Fruit fly (Drosophila melanogaster) whole organism, embryonic: Measurements from ENCODE around the gene scpr-A.

Experiments
- CG10321 ChIP-seq: fragments of 200-800 bp; sonication (Bioruptor generic); IDR thresholded peaks from 2 replicates; pipeline ENCODE4 v1.3.6; 2022; ENCODE audit warnings: missing biosample characterization, missing genetic modification characterization
- CG10979 ChIP-seq: fragments of 200-800 bp; sonication (Bioruptor generic); optimal IDR thresholded peaks from 2 replicates; lab custom pipeline; 2018; ENCODE audit warnings: missing biosample characterization, mild to moderate bottlenecking, missing genetic modification characterization, moderate library complexity
- CG1233 ChIP-seq: fragments of 200-800 bp; sonication (Bioruptor generic); optimal IDR thresholded peaks from 4 replicates; lab custom pipeline; 2018; ENCODE audit warnings: missing biosample characterization, mild to moderate bottlenecking, missing genetic modification characterization
- CG14710 ChIP-seq: fragments of 200-800 bp; sonication (Bioruptor generic); optimal IDR thresholded peaks from 3 replicates; lab custom pipeline; 2019; ENCODE audit warnings: missing biosample characterization, mild to moderate bottlenecking, missing genetic modification characterization, moderate library complexity
- CG1647 ChIP-seq: fragments of 200-800 bp; sonication (Bioruptor generic); optimal IDR thresholded peaks from 3 replicates; lab custom pipeline; 2016; ENCODE audit warnings: missing biosample characterization, missing genetic modification characterization
- CG17359 ChIP-seq: fragments of 200-800 bp; sonication (Bioruptor generic); optimal IDR thresholded peaks from 3 replicates; lab custom pipeline; 2018; ENCODE audit warnings: missing biosample characterization, mild to moderate bottlenecking, missing genetic modification characterization, moderate library complexity
- CG18262 ChIP-seq: fragments of 200-800 bp; optimal IDR thresholded peaks from 3 replicates; lab custom pipeline; 2019; ENCODE audit warnings: missing biosample characterization, mild to moderate bottlenecking, missing genetic modification characterization, moderate library complexity
- CG18599 ChIP-seq: fragments of 200-800 bp; sonication (Bioruptor generic); optimal IDR thresholded peaks from 3 replicates; lab custom pipeline; 2017; ENCODE audit warnings: missing biosample characterization, missing genetic modification characterization, mild to moderate bottlenecking, moderate library complexity, missing genetic modification reagents
- CG2712 ChIP-seq: fragments of 200-800 bp; optimal IDR thresholded peaks from 3 replicates; lab custom pipeline; 2019; ENCODE audit warnings: missing biosample characterization, mild to moderate bottlenecking, missing genetic modification characterization, moderate library complexity
- CG31441 ChIP-seq: fragments of 200-800 bp; sonication (Bioruptor generic); IDR thresholded peaks from 2 replicates; pipeline ENCODE4 v1.3.6; 2022; ENCODE audit warnings: missing biosample characterization, missing genetic modification characterization
- CG4820 ChIP-seq: fragments of 200-800 bp; sonication (Bioruptor generic); optimal IDR thresholded peaks from 3 replicates; lab custom pipeline; 2016; ENCODE audit warnings: missing biosample characterization, missing genetic modification characterization
- CG5180 ChIP-seq: fragments of 200-800 bp; sonication (Bioruptor generic); optimal IDR thresholded peaks from 3 replicates; lab custom pipeline; 2017; ENCODE audit warnings: missing biosample characterization, missing genetic modification characterization, mild to moderate bottlenecking, moderate library complexity, missing genetic modification reagents
- CG5953 ChIP-seq: fragments of 200-800 bp; sonication (Bioruptor generic); IDR thresholded peaks from 2 replicates; pipeline ENCODE4 v1.3.6; 2022; ENCODE audit warnings: missing biosample characterization, missing genetic modification characterization
- CG6683 ChIP-seq: fragments of 200-800 bp; sonication (Bioruptor generic); optimal IDR thresholded peaks from 2 replicates; lab custom pipeline; 2017; ENCODE audit warnings: missing biosample characterization, mild to moderate bottlenecking, missing genetic modification characterization, missing genetic modification reagents
- CG6689 ChIP-seq: fragments of 200-800 bp; sonication (Bioruptor generic); IDR thresholded peaks from 2 replicates; pipeline ENCODE4 v1.3.6; 2022; ENCODE audit warnings: missing biosample characterization, missing genetic modification characterization
- CG6765 ChIP-seq: fragments of 200-800 bp; sonication (Bioruptor generic); optimal IDR thresholded peaks from 3 replicates; lab custom pipeline; 2017; ENCODE audit warnings: missing biosample characterization, mild to moderate bottlenecking, missing genetic modification characterization
- CG7839 ChIP-seq: fragments of 200-800 bp; sonication (Bioruptor generic); optimal IDR thresholded peaks from 3 replicates; lab custom pipeline; 2018; ENCODE audit warnings: missing biosample characterization, mild to moderate bottlenecking, missing genetic modification characterization, moderate library complexity
- CG7987 ChIP-seq: fragments of 200-800 bp; sonication (Bioruptor generic); optimal IDR thresholded peaks from 2 replicates; lab custom pipeline; 2018; ENCODE audit warnings: missing biosample characterization, mild to moderate bottlenecking, missing genetic modification characterization, moderate library complexity
- CG8290 ChIP-seq, 3 experiments: fragments of 200-800 bp; sonication (Bioruptor generic); optimal IDR thresholded peaks; 2 replicates each; lab custom pipeline; 2016 to 2019; ENCODE audit warnings: missing biosample characterization in 3 of 3, missing genetic modification characterization in 3 of 3, mild to moderate bottlenecking in 2 of 3, moderate library complexity in 1 of 3
- CTCF ChIP-seq: fragments of 200-800 bp; sonication (Bioruptor generic); optimal IDR thresholded peaks from 2 replicates; lab custom pipeline; 2017; ENCODE audit warnings: missing biosample characterization, mild to moderate bottlenecking, missing genetic modification characterization, moderate library complexity
- Dek ChIP-seq: fragments of 200-800 bp; sonication (Bioruptor generic); optimal IDR thresholded peaks from 3 replicates; lab custom pipeline; 2019; ENCODE audit warnings: missing biosample characterization, mild to moderate bottlenecking, missing genetic modification characterization, moderate library complexity
- Doc3 ChIP-seq: fragments of 200-800 bp; sonication (Bioruptor generic); IDR thresholded peaks from 3 replicates; pipeline ENCODE4 v1.3.6; 2022; ENCODE audit warnings: missing biosample characterization, missing genetic modification characterization; ENCODE audit not compliant: partially characterized antibody
- Ets65A ChIP-seq: fragments of 200-800 bp; sonication (Bioruptor generic); peaks from one replicate; lab custom pipeline; 2016; ENCODE audit warnings: missing biosample characterization, missing genetic modification characterization
- Fer1 ChIP-seq: fragments of 200-800 bp; sonication (Bioruptor generic); optimal IDR thresholded peaks from 2 replicates; lab custom pipeline; 2017; ENCODE audit warnings: missing biosample characterization, mild to moderate bottlenecking, missing genetic modification characterization
- H15 ChIP-seq: fragments of 200-800 bp; sonication (Bioruptor generic); IDR thresholded peaks from 3 replicates; pipeline ENCODE4 v1.3.6; 2022; ENCODE audit warnings: missing biosample characterization, missing genetic modification characterization
- Hmr ChIP-seq: fragments of 200-800 bp; sonication (Bioruptor generic); optimal IDR thresholded peaks from 3 replicates; lab custom pipeline; 2017; ENCODE audit warnings: mild to moderate bottlenecking, missing biosample characterization, missing genetic modification reagents, missing genetic modification characterization
- MBD-R2 ChIP-seq: fragments of 200-800 bp; sonication (Bioruptor generic); IDR thresholded peaks from 2 replicates; pipeline ENCODE4 v1.3.6; 2022; ENCODE audit warnings: missing biosample characterization, missing genetic modification characterization
- MESR4 ChIP-seq: fragments of 200-800 bp; sonication (Bioruptor generic); optimal IDR thresholded peaks from 2 replicates; lab custom pipeline; 2018; ENCODE audit warnings: missing biosample characterization, mild to moderate bottlenecking, missing genetic modification characterization, moderate library complexity
- Side ChIP-seq: fragments of 200-800 bp; sonication (Bioruptor generic); optimal IDR thresholded peaks from 2 replicates; lab custom pipeline; 2016; ENCODE audit warnings: missing biosample characterization, missing genetic modification characterization
- Ssrp ChIP-seq: fragments of 200-800 bp; sonication (Bioruptor generic); optimal IDR thresholded peaks from 2 replicates; lab custom pipeline; 2018; ENCODE audit warnings: missing biosample characterization, mild to moderate bottlenecking, missing genetic modification characterization, moderate library complexity
- Taf1 ChIP-seq: fragments of 200-800 bp; sonication (Bioruptor generic); IDR thresholded peaks from 2 replicates; pipeline ENCODE4 v1.3.6; 2022; ENCODE audit warnings: missing biosample characterization, missing genetic modification characterization
- aop ChIP-seq: fragments of 200-800 bp; sonication (Bioruptor generic); IDR thresholded peaks from 2 replicates; pipeline ENCODE4 v1.3.6; 2022; ENCODE audit warnings: missing biosample characterization, missing genetic modification characterization
- bcd ChIP-seq: fragments of 200-800 bp; sonication (Bioruptor generic); optimal IDR thresholded peaks from 2 replicates; lab custom pipeline; 2017; ENCODE audit warnings: missing biosample characterization, mild to moderate bottlenecking, missing genetic modification characterization
- bigmax ChIP-seq: fragments of 200-800 bp; sonication (Bioruptor generic); optimal IDR thresholded peaks from 2 replicates; lab custom pipeline; 2018; ENCODE audit warnings: missing biosample characterization, mild to moderate bottlenecking, missing genetic modification characterization
- chinmo ChIP-seq: fragments of 200-800 bp; sonication (Bioruptor generic); IDR thresholded peaks from 4 replicates; pipeline ENCODE4 v1.3.6; 2022; ENCODE audit warnings: missing biosample characterization, missing genetic modification characterization; ENCODE audit not compliant: partially characterized antibody
- cwo ChIP-seq: fragments of 200-800 bp; sonication (Bioruptor generic); optimal IDR thresholded peaks from 3 replicates; lab custom pipeline; 2017; ENCODE audit warnings: missing biosample characterization, missing genetic modification characterization, mild to moderate bottlenecking, moderate library complexity, missing genetic modification reagents
- danr ChIP-seq: fragments of 200-800 bp; sonication (Bioruptor generic); IDR thresholded peaks from 2 replicates; pipeline ENCODE4 v1.3.6; 2022; ENCODE audit warnings: missing biosample characterization, missing genetic modification characterization
- dpn ChIP-seq, 2 experiments: fragments of 200-800 bp; sonication (Bioruptor generic); optimal IDR thresholded peaks; 3 replicates each; lab custom pipeline; 2016; ENCODE audit warnings: missing biosample characterization in 2 of 2, missing genetic modification characterization in 2 of 2
- ems ChIP-seq: fragments of 200-800 bp; sonication (Bioruptor generic); optimal IDR thresholded peaks from 3 replicates; lab custom pipeline; 2016; ENCODE audit warnings: missing biosample characterization, missing genetic modification characterization
- ind ChIP-seq: fragments of 200-800 bp; sonication (Bioruptor generic); optimal IDR thresholded peaks from 3 replicates; lab custom pipeline; 2016; ENCODE audit warnings: missing biosample characterization, missing genetic modification characterization
- klu ChIP-seq: fragments of 200-800 bp; sonication (Bioruptor generic); IDR thresholded peaks from 2 replicates; pipeline ENCODE4 v1.3.6; 2022; ENCODE audit warnings: missing biosample characterization, missing genetic modification characterization
- lab ChIP-seq: fragments of 200-800 bp; sonication (Bioruptor generic); optimal IDR thresholded peaks from 3 replicates; lab custom pipeline; 2017; ENCODE audit warnings: missing biosample characterization, missing genetic modification characterization, mild to moderate bottlenecking, moderate library complexity, missing genetic modification reagents
- mirr ChIP-seq: fragments of 200-800 bp; sonication (Bioruptor generic); optimal IDR thresholded peaks from 3 replicates; lab custom pipeline; 2018; ENCODE audit warnings: missing biosample characterization, mild to moderate bottlenecking, missing genetic modification characterization
- run ChIP-seq: fragments of 200-800 bp; sonication (Bioruptor generic); optimal IDR thresholded peaks from 3 replicates; lab custom pipeline; 2018; ENCODE audit warnings: missing biosample characterization, mild to moderate bottlenecking, missing genetic modification characterization
- sens ChIP-seq: fragments of 200-800 bp; sonication (Bioruptor generic); peaks from one replicate; lab custom pipeline; 2016; ENCODE audit warnings: missing biosample characterization, missing genetic modification characterization
- slbo ChIP-seq: fragments of 200-800 bp; sonication (Bioruptor generic); IDR thresholded peaks from 2 replicates; pipeline ENCODE4 v1.3.6; 2022; ENCODE audit warnings: missing biosample characterization, missing genetic modification characterization
- tll ChIP-seq, 2 experiments: fragments of 200-800 bp in 1 of 2; fragments of >200 bp in 1 of 2; sonication (Bioruptor generic) in 1 of 2; optimal IDR thresholded peaks; 2 replicates each; lab custom pipeline; 2017 to 2019; ENCODE audit warnings: missing biosample characterization in 2 of 2, missing genetic modification characterization in 2 of 2, mild to moderate bottlenecking in 1 of 2, moderate library complexity in 1 of 2
- usp ChIP-seq: fragments of >200 bp; optimal IDR thresholded peaks from 2 replicates; lab custom pipeline; 2017; ENCODE audit warnings: missing biosample characterization, missing genetic modification characterization
- zen ChIP-seq: fragments of 200-800 bp; sonication (Bioruptor generic); optimal IDR thresholded peaks from 3 replicates; lab custom pipeline; 2018; ENCODE audit warnings: missing biosample characterization, mild to moderate bottlenecking, missing genetic modification characterization, moderate library complexity

Gene scpr-A

DNA sequence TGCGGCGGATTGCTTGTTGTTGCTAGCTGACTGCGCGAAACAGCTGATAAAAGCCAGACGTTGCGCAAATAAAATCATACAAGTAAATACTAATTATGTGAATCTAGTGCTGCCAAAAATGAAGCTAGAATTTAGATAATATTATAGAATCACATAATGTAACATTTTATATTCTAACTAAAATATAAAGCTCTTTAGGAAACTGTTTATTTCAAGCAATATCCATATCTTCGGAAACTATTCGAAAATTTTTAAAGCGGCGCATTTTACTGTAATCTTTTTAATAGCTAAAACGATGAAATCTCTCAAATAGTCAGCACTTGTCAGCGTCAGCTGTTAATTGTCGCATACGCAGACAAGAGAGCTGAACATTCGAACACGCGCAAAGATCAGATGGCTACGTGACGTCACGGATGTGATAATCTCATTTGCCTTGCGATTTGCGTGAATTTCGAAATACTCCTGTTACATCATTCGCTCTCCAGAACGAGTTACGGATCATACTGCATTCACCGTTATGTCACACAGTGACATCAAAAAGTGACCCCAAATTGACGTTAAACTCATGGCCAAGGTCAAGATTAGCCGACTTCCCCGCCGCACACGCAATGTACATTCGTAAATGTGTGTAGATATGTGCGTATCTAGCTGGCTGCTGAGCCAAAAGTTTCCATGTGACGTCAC lies 2.2 kb downstream of the scpr-A start (continued):
- no peak for TF ChIP-seq klu (GFP tag; lab: Robert Waterston, UW)
- peak; percentile 33 for TF ChIP-seq CG14710 (tag; lab: Kevin White, UChicago)
- peak; percentile 77 for TF ChIP-seq lab (GFP tag; lab: Kevin White, UChicago)
- peak; percentile 6 for TF ChIP-seq zen (tag; lab: Kevin White, UChicago)
- TF ChIP-seq Side, result peak; percentile 13
- TF ChIP-seq MBD-R2, result no peak; the same call in 1 of the 2 replicates
- peak; percentile 76 for TF ChIP-seq CG31441
- TF ChIP-seq slbo (GFP tag; lab: Robert Waterston, UW), result 0 out of 2 replicates have a peak, but pooled peaks have one; percentile 5
- TF ChIP-seq CG6689 (GFP tag; lab: Robert Waterston, UW), result peak; percentile 44; the same call in 1 of the 2 replicates
- TF ChIP-seq CG18262 (tag; lab: Kevin White, UChicago), result peak; percentile 56
- peak; percentile 49 for TF ChIP-seq CG1233 (GFP tag; lab: Kevin White, UChicago)
- peak; percentile 36 for TF ChIP-seq Dek (tag; lab: Kevin White, UChicago)
- no peak for TF ChIP-seq Taf1
- peak; percentile 49 for TF ChIP-seq CG10979 (tag; lab: Kevin White, UChicago)
- TF ChIP-seq CG2712 (tag; lab: Kevin White, UChicago), result peak; percentile 63
- TF ChIP-seq Doc3 (GFP tag; lab: Robert Waterston, UW), result 0 out of 3 replicates have a peak, but pooled peaks have one; percentile 17
- peak; percentile 11 for TF ChIP-seq CG8290 (GFP tag; optimal IDR thresholded peaks at IDR 0.05; lab: Kevin White, UChicago)
- TF ChIP-seq CG8290 (tag; optimal IDR thresholded peaks at IDR 0.05; lab: Kevin White, UChicago), result peak in 1 of 2 experiments; percentile 13
- TF ChIP-seq Ets65A (GFP tag; lab: Kevin White, UChicago), result peak; percentile 71
- TF ChIP-seq usp (GFP tag; lab: Kevin White, UChicago), result no peak
- peak; percentile 29 for TF ChIP-seq CG5180
- peak; percentile 30 for TF ChIP-seq CG6683
- TF ChIP-seq tll (GFP tag; optimal IDR thresholded peaks at IDR 0.05; lab: Kevin White, UChicago), result no peak
- peak; percentile 47 for TF ChIP-seq mirr (GFP tag; lab: Kevin White, UChicago)
- TF ChIP-seq run (tag; lab: Kevin White, UChicago), result no peak
- no peak for TF ChIP-seq Ssrp (tag; lab: Kevin White, UChicago)
- TF ChIP-seq cwo (GFP tag; lab: Kevin White, UChicago), result peak; percentile 55
- TF ChIP-seq CG10321 (GFP tag; lab: Robert Waterston, UW), result no peak
- peak; percentile 61 for TF ChIP-seq CG7839 (tag; lab: Kevin White, UChicago)
- TF ChIP-seq dpn (GFP tag; optimal IDR thresholded peaks at IDR 0.05; lab: Kevin White, UChicago), result no peak
- no peak for TF ChIP-seq CG1647
- no peak for TF ChIP-seq bigmax (GFP tag; lab: Kevin White, UChicago)
- TF ChIP-seq CG6765 (GFP tag; lab: Kevin White, UChicago), result peak; percentile 60
- TF ChIP-seq danr, result no peak
- no peak for TF ChIP-seq aop (GFP tag; lab: Robert Waterston, UW)
- peak; percentile 77 for TF ChIP-seq Fer1 (GFP tag; lab: Kevin White, UChicago)
- peak; percentile 15; the same call in 1 of the 4 replicates for TF ChIP-seq chinmo (GFP tag; lab: Robert Waterston, UW)
- peak; percentile 4 for TF ChIP-seq MESR4 (GFP tag; lab: Kevin White, UChicago)
- TF ChIP-seq bcd (GFP tag; lab: Kevin White, UChicago), result peak; percentile 20
- TF ChIP-seq CG7987 (GFP tag; lab: Kevin White, UChicago), result peak; percentile 23
- TF ChIP-seq ems, result peak; percentile 4
- no peak for TF ChIP-seq CTCF (GFP tag; lab: Kevin White, UChicago)
- TF ChIP-seq ind (GFP tag; lab: Kevin White, UChicago), result peak; percentile 25
- peak; percentile 20 for TF ChIP-seq CG4820 (GFP tag; lab: Kevin White, UChicago)
- peak; percentile 60 for TF ChIP-seq CG18599 (GFP tag; lab: Kevin White, UChicago)
- no peak for TF ChIP-seq H15 (GFP tag; lab: Robert Waterston, UW)
- no peak for TF ChIP-seq CG5953 (GFP tag; lab: Robert Waterston, UW)
- TF ChIP-seq sens (GFP tag; lab: Kevin White, UChicago), result peak; percentile 88
- TF ChIP-seq Hmr, result peak; percentile 15
- peak; percentile 57 for TF ChIP-seq CG17359 (tag; lab: Kevin White, UChicago)
